Worm (Caenorhabditis elegans) whole organism, L2 larva: ENCODE results near the gene H03G16.6.

ENCODE experiments used
- F13H6.1 ChIP-seq: sonication (generic microtip); optimal IDR thresholded peaks from 2 replicates; lab custom pipeline; 2016; ENCODE audit warnings: missing genetic modification characterization, missing compliant biosample characterization
- R02D3.7 ChIP-seq: fragments of 150-350 bp; optimal IDR thresholded peaks from 2 replicates; lab custom pipeline; 2014; ENCODE audit warnings: missing biosample characterization, missing genetic modification characterization
- Y55F3AM.14 ChIP-seq: fragments of 200-800 bp; sonication (Bioruptor generic); optimal IDR thresholded peaks from 2 replicates; lab custom pipeline; 2018; ENCODE audit warnings: mild to moderate bottlenecking, missing genetic modification characterization, missing compliant biosample characterization
- ZK546.5 ChIP-seq: sonication (generic microtip); optimal IDR thresholded peaks from 2 replicates; lab custom pipeline; 2017; ENCODE audit warnings: missing biosample characterization, missing genetic modification characterization
- alr-1 ChIP-seq: fragments of 150-350 bp; optimal IDR thresholded peaks from 2 replicates; lab custom pipeline; 2014; ENCODE audit warnings: missing biosample characterization, missing genetic modification characterization
- aly-2 ChIP-seq: fragments of 150-350 bp; optimal IDR thresholded peaks from 2 replicates; lab custom pipeline; 2014; ENCODE audit warnings: missing biosample characterization, missing genetic modification characterization
- ama-1 ChIP-seq: fragments of 150-350 bp; optimal IDR thresholded peaks from 2 replicates; lab custom pipeline; 2018; ENCODE audit warnings: inconsistent platforms
- blmp-1 ChIP-seq: sonication (generic microtip); optimal IDR thresholded peaks from 2 replicates; lab custom pipeline; 2017; ENCODE audit warnings: missing genetic modification characterization, mild to moderate bottlenecking, missing compliant biosample characterization, antibody characterized with exemption, moderate library complexity; ENCODE audit not compliant: insufficient read depth
- ceh-16 ChIP-seq: fragments of 150-350 bp; optimal IDR thresholded peaks from 2 replicates; lab custom pipeline; 2014; ENCODE audit warnings: missing biosample characterization, missing genetic modification characterization
- ceh-82 ChIP-seq: fragments of 150-350 bp; optimal IDR thresholded peaks from 2 replicates; lab custom pipeline; 2014; ENCODE audit warnings: missing biosample characterization, missing genetic modification characterization
- egl-27 ChIP-seq: sonication (generic microtip); optimal IDR thresholded peaks from 3 replicates; lab custom pipeline; 2017; ENCODE audit warnings: missing biosample characterization, missing genetic modification reagents, missing genetic modification characterization
- elt-3 ChIP-seq: sonication (generic microtip); optimal IDR thresholded peaks from 2 replicates; lab custom pipeline; 2017; ENCODE audit warnings: missing biosample characterization, missing genetic modification characterization
- fos-1 ChIP-seq: fragments of 150-350 bp; optimal IDR thresholded peaks from 2 replicates; lab custom pipeline; 2014; ENCODE audit warnings: missing biosample characterization, missing genetic modification characterization
- gmeb-1 ChIP-seq: fragments of 150-350 bp; optimal IDR thresholded peaks from 2 replicates; lab custom pipeline; 2014; ENCODE audit warnings: missing biosample characterization, missing genetic modification characterization
- lin-39 ChIP-seq: fragments of 150-350 bp; optimal IDR thresholded peaks from 2 replicates; lab custom pipeline; 2014; ENCODE audit warnings: missing biosample characterization, missing genetic modification reagents, missing genetic modification characterization
- lsy-2 ChIP-seq, 2 experiments: fragments of 150-350 bp in 1 of 2; sonication (generic microtip) in 1 of 2; optimal IDR thresholded peaks; 2 replicates each; lab custom pipeline; 2014 to 2017; ENCODE audit warnings: missing biosample characterization in 2 of 2, missing genetic modification characterization in 2 of 2
- mbf-1 ChIP-seq: sonication (generic microtip); optimal IDR thresholded peaks from 2 replicates; lab custom pipeline; 2017; ENCODE audit warnings: missing biosample characterization, missing genetic modification characterization
- mdl-1 ChIP-seq, 2 experiments: fragments of 150-350 bp in 1 of 2; sonication (generic microtip) in 1 of 2; optimal IDR thresholded peaks; 2 replicates each; lab custom pipeline; 2017; ENCODE audit warnings: missing biosample characterization in 2 of 2, missing genetic modification characterization in 2 of 2
- nhr-10 ChIP-seq: sonication (generic microtip); optimal IDR thresholded peaks from 2 replicates; lab custom pipeline; 2017; ENCODE audit warnings: missing biosample characterization, missing genetic modification characterization
- nhr-11 ChIP-seq: fragments of 150-350 bp; optimal IDR thresholded peaks from 2 replicates; lab custom pipeline; 2014; ENCODE audit warnings: missing biosample characterization, missing genetic modification characterization
- nhr-12 ChIP-seq: fragments of 150-350 bp; optimal IDR thresholded peaks from 2 replicates; lab custom pipeline; 2014; ENCODE audit warnings: missing biosample characterization, missing genetic modification characterization
- nhr-129 ChIP-seq: fragments of 150-350 bp; optimal IDR thresholded peaks from 2 replicates; lab custom pipeline; 2014; ENCODE audit warnings: missing biosample characterization, missing genetic modification characterization
- nhr-21 ChIP-seq: fragments of 150-350 bp; optimal IDR thresholded peaks from 2 replicates; lab custom pipeline; 2014; ENCODE audit warnings: missing biosample characterization, missing genetic modification characterization
- nhr-25 ChIP-seq: fragments of 150-350 bp; sonication (generic microtip); optimal IDR thresholded peaks from 3 replicates; lab custom pipeline; 2014; ENCODE audit warnings: missing biosample characterization, missing genetic modification characterization
- sem-4 ChIP-seq: fragments of 150-350 bp; optimal IDR thresholded peaks from 2 replicates; lab custom pipeline; 2014; ENCODE audit warnings: missing biosample characterization, missing genetic modification reagents, missing genetic modification characterization
- skn-1 ChIP-seq: sonication (generic microtip); optimal IDR thresholded peaks from 2 replicates; lab custom pipeline; 2017; ENCODE audit warnings: missing biosample characterization, missing genetic modification characterization
- sma-3 ChIP-seq: sonication (generic microtip); optimal IDR thresholded peaks from 2 replicates; lab custom pipeline; 2016; ENCODE audit warnings: missing genetic modification reagents, missing genetic modification characterization, missing compliant biosample characterization
- sma-9 ChIP-seq, 2 experiments: fragments of 150-350 bp in 1 of 2; sonication (generic microtip) in 1 of 2; optimal IDR thresholded peaks; 2 replicates each; lab custom pipeline; 2014 to 2016; ENCODE audit warnings: missing genetic modification characterization in 2 of 2, mild to moderate bottlenecking in 1 of 2, missing biosample characterization in 1 of 2, missing compliant biosample characterization in 1 of 2, missing genetic modification reagents in 1 of 2, moderate library complexity in 1 of 2
- snpc-4 ChIP-seq: fragments of 150-350 bp; optimal IDR thresholded peaks from 2 replicates; lab custom pipeline; 2014; ENCODE audit warnings: missing biosample characterization, missing genetic modification characterization
- unc-39 ChIP-seq: fragments of 150-350 bp; optimal IDR thresholded peaks from 2 replicates; lab custom pipeline; 2014; ENCODE audit warnings: missing biosample characterization, missing genetic modification characterization
- unc-62 ChIP-seq: fragments of 150-350 bp; optimal IDR thresholded peaks from 2 replicates; lab custom pipeline; 2014; ENCODE audit warnings: missing biosample characterization, missing genetic modification reagents, missing genetic modification characterization

Gene H03G16.6

DNA sequence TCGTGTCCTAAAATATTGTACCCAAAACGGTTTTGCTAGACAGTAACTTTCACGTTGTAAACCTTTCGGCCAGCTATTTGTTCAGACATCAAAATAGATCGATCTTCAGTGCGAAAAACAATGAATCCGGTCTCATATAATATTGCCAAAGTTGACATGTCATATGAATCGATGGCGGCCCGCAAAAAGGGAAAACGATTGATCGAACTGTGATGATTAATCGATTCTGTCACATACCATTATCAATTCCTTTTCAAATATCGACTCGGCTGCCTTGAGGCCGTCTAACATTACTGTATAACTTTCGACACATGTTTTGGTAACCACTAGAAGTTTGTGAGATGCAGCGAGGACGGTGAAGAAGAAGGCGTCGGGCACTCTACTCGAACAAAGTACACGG, 20.4 kb downstream of the H03G16.6 start (continued):
- TF ChIP-seq F13H6.1 (no peak), nhr-11 (tag; lab: Kevin White, UChicago) (no peak), ama-1 (lab: Kevin White, UChicago) (no peak), blmp-1 (tag; lab: Kevin White, UChicago) (peak; percentile 92), nhr-21 (tag; lab: Kevin White, UChicago) (peak; percentile 60), elt-3 (tag; lab: Kevin White, UChicago) (no peak), aly-2 (tag; lab: Kevin White, UChicago) (no peak)

DNA sequence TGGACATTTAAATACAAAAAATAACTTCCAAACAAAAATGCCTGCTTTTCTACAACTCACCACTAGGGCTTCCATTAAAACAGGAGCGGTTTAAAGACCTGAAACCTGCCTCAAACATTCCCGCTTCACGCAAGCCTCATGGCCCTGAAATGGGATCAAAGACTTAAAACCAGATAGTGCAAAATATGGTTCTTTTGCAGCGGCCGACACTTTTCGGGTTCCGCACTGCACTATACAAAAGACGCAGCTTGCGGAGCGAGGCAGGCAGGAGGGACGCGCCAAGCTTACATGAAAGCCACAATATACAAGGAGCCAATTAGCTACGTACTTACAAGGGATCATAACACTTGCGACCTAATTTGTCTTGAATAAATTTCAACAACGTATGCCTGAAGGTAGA, 21.0 kb downstream of the H03G16.6 start:
- TF ChIP-seq snpc-4 (tag; lab: Kevin White, UChicago) = peak; percentile 62
- no peak for TF ChIP-seq aly-2 (tag; lab: Kevin White, UChicago)

DNA sequence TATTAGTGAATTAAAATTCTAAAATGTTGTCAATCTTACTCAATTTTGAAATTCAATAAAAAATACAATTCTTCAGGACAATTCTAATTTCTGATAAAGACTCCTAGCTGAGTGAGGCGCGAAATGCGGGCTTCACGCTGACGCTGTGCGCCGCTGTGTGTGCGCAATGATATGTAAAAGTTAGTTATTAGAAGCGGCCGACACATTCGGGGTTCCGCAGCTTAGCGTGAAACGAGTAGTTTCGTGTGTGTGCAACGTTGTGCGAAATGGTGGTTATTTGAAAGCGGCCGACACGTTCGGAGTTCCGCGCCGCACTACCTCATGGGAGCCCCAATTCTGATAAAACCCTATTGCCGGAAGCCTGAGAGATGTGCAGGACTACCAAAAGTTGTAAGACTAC, 22.7 kb downstream of the H03G16.6 start:
- no peak for TF ChIP-seq ZK546.5 (tag; lab: Kevin White, UChicago)

ce11 chrX:15076042-15076565, 23.6 kb downstream of the H03G16.6 start, which contains the start of the genes H40L08.3 and H40L08.9:
H40L08.3 (minus strand) TSS chrX:15076092.
H40L08.9 (minus strand) TSS chrX:15076480.
- TF ChIP-seq nhr-10 (tag; lab: Kevin White, UChicago) (no peak), mbf-1 (tag; lab: Kevin White, UChicago) (no peak), nhr-21 (tag; lab: Kevin White, UChicago) (peak; percentile 63), nhr-129 (tag; lab: Kevin White, UChicago) (peak; percentile 75), skn-1 (no peak), sma-3 (GFP tag; lab: Kevin White, UChicago) (peak; percentile 24), mdl-1 (tag; optimal IDR thresholded peaks at IDR 0.05; lab: Kevin White, UChicago) (no peak), lin-39 (tag; lab: Kevin White, UChicago) (no peak), sma-9 (GFP tag; optimal IDR thresholded peaks at IDR 0.05; lab: Kevin White, UChicago) (peak; percentile 6), sma-9 (tag; optimal IDR thresholded peaks at IDR 0.05; lab: Kevin White, UChicago) (no peak), alr-1 (no peak), ama-1 (lab: Kevin White, UChicago) (peak; percentile 85), snpc-4 (tag; lab: Kevin White, UChicago) (no peak)

DNA sequence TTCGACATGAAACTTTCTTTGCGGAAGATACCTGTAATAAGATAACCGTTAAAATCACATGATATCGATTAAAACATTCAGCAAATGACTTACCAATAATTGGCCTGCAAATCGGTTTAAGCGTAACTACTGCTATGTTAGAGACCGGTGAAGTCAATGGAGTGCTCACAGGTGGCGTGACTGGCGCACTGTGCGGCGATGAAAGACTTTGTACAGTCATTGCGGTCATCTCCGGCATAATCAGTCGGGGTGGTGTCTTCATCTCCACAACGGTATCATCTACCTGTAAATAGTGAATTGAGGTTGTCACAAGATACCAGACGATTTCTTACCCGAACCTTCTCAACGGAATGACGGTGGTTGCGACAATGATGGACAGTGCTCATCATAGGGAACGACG, 24.4 kb downstream of the H03G16.6 start:
- no peak for TF ChIP-seq nhr-10 (tag; lab: Kevin White, UChicago)
- peak; percentile 57 for TF ChIP-seq ama-1 (lab: Kevin White, UChicago)
- peak; percentile 5 for TF ChIP-seq nhr-21 (tag; lab: Kevin White, UChicago)
- no peak for TF ChIP-seq nhr-11 (tag; lab: Kevin White, UChicago)
- no peak for TF ChIP-seq nhr-12 (tag; lab: Kevin White, UChicago)

DNA sequence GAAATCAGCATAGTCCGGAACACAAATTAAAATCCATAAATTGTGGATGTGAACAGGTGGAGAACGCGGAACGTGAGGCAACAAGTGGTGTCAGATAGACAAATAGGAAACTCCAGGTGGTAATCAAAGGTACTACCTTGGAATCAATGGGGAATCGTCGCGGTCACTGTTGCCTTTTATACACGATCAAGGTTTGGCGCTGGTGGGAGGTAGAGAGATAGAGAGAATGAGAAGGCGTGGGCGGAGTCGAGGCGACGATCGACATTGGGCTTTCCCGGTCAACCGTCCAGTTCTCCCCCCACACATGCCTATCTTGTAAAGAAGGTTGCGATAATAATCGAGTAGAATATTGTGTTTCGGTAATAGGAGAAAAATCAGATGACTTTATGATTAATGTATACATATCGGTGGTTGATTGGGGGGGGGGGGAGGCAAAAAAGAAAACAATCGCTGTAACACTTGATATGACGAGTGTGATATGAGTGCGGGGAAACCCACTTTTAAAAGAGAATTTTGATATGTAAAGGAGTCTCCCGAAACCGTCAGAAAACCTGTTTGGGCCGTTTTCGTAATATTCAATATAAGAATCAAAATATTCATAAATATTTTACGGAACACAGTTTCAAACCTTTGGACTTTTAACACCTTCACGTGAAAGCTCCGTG, 25.2 kb downstream of the H03G16.6 start, which contains the start of the genes H40L08.8, H40L08.2 and H40L08.7:
TSS of gene H40L08.8 (minus strand) at position 37 of the 665 bp plus-strand sequence.
TSS of gene H40L08.2 (minus strand) at position 148 of the 665 bp plus-strand sequence.
TSS of gene H40L08.7 (minus strand) at position 148 of the 665 bp plus-strand sequence.
- TF ChIP-seq alr-1 (no peak), blmp-1 (tag; lab: Kevin White, UChicago) (peak; percentile 67), sem-4 (tag; lab: Kevin White, UChicago) (no peak), fos-1 (tag; lab: Kevin White, UChicago) (no peak), gmeb-1 (tag; lab: Kevin White, UChicago) (peak; percentile 5), ceh-16 (tag; lab: Kevin White, UChicago) (peak; percentile 48), ceh-82 (tag; lab: Kevin White, UChicago) (no peak), F13H6.1 (peak; percentile 1), sma-9 (GFP tag; optimal IDR thresholded peaks at IDR 0.05; lab: Kevin White, UChicago) (peak; percentile 81), sma-9 (tag; optimal IDR thresholded peaks at IDR 0.05; lab: Kevin White, UChicago) (no peak), nhr-10 (tag; lab: Kevin White, UChicago) (no peak), Y55F3AM.14 (GFP tag; lab: Kevin White, UChicago) (no peak), R02D3.7 (tag; lab: Kevin White, UChicago) (no peak), lsy-2 (tag; optimal IDR thresholded peaks at IDR 0.05; lab: Kevin White, UChicago) (peak in 1 of 2 experiments; percentile 4), nhr-129 (tag; lab: Kevin White, UChicago) (peak; percentile 19), unc-62 (GFP tag; lab: Kevin White, UChicago) (no peak), nhr-21 (tag; lab: Kevin White, UChicago) (peak; percentile 54), nhr-25 (tag; lab: Kevin White, UChicago) (peak; percentile 79), unc-39 (no peak), sma-3 (GFP tag; lab: Kevin White, UChicago) (peak; percentile 57), ZK546.5 (tag; lab: Kevin White, UChicago) (no peak), ama-1 (lab: Kevin White, UChicago) (peak; percentile 90), egl-27 (tag; lab: Kevin White, UChicago) (no peak), lin-39 (tag; lab: Kevin White, UChicago) (no peak)
- TF ChIP-seq, all 48 proteins: peak for 11
